Worm (Caenorhabditis elegans): ENCODE data around the gene leo-1.
A peak's percentile ranks its signal among the peaks of the same experiment; 100 is the strongest.

Gene leo-1

DNA sequence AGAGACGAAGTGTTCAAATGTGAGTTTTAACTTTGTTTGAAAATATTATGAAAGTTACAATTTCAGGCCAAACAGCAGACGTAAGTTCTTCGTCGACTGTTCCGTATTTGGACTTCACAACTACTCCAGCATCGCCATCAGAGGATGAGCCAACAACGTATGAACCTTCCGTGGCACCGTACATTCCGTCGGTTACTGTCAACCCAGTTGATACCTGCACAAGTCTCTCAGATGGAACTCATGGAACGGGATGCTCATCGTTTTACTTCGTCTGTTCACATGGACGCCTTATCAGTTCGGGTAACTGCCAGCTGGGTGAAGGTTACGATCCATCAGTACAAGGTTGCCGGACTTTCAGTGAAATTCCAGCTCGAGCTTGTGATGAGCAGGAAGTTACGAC is 46.5 kb upstream of the leo-1 start:
- TF ChIP-seq pbrm-1 (GFP tag; IDR thresholded peaks at IDR 0.05), result 0 out of 2 replicates have a peak, but pooled peaks have one; percentile 9
- TF ChIP-seq B0019.2 (GFP tag; conservative IDR thresholded peaks at IDR 0.05), result no peak
- no peak for TF ChIP-seq Y67H2A.10 (GFP tag; conservative IDR thresholded peaks at IDR 0.05)
- TF ChIP-seq F39B2.1 (GFP tag; IDR thresholded peaks at IDR 0.05), result 0 out of 2 replicates have a peak, but pooled peaks have one; percentile 4
- 0 out of 2 replicates have a peak, but pooled peaks have one; percentile 19 for TF ChIP-seq nfyb-1 (GFP tag; IDR thresholded peaks at IDR 0.05)
- no peak for TF ChIP-seq chd-7 (tag; optimal IDR thresholded peaks at IDR 0.05)
- TF ChIP-seq Y56A3A.18 (GFP tag; IDR thresholded peaks at IDR 0.05), result peak; percentile 9; the same call in 1 of the 2 replicates
- no peak for TF ChIP-seq nhr-120 (GFP tag; IDR thresholded peaks at IDR 0.05)

DNA sequence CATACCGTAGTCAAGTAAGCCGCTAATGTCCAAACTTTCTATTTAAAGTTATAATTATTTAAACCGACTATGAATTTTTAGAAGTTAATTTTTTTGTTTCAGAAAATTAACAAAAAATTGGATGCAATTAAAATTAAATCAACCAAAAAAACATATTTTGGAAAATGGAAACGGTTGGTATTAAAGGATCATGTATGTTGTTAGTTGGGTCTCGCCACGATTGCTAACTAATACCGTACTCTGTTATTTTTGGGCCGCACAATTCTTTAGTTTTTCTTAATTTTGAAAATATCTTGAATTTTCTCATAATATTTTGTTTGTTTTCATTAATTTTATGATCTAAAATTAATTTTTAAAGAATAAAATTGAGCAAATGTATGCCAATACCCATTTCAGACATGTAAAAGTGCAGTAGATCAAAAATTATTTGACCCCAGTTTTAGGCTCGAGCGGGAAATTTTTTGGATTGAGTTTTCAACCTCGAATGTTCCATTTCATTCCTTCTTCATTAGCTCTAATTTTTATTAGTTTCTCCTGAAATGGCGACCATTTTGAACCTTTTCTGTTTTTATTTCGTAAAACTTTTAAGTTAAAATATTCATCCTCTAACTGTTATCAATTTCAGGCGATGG is 43.3 kb upstream of the leo-1 start, which contains the start of gene cbd-1:
cbd-1 (plus strand) TSS at position 626 of the 632 bp plus-strand sequence.
- TF ChIP-seq hsf-1 (GFP tag; IDR thresholded peaks at IDR 0.05), result peak; percentile 98
- TF ChIP-seq F49E8.2 (tag; optimal IDR thresholded peaks at IDR 0.05; ENCODE audit: insufficient read depth), result peak; percentile 24
- peak; percentile 92 for TF ChIP-seq lsl-1 (GFP tag; optimal IDR thresholded peaks at IDR 0.05)
- 0 out of 2 replicates have a peak, but pooled peaks have one; percentile 18 for TF ChIP-seq Y53F4B.3 (GFP tag; IDR thresholded peaks at IDR 0.05)
- TF ChIP-seq efl-1 (GFP tag; optimal IDR thresholded peaks at IDR 0.05), result peak; percentile 96
- TF ChIP-seq Y95B8A.8 (GFP tag; IDR thresholded peaks at IDR 0.05), result 0 out of 2 replicates have a peak, but pooled peaks have one; percentile 57
- TF ChIP-seq tbp1 (GFP tag; optimal IDR thresholded peaks at IDR 0.05), result no peak
- TF ChIP-seq zim-3 (tag; optimal IDR thresholded peaks at IDR 0.05), result no peak
- TF ChIP-seq snpc-4 (GFP tag; optimal IDR thresholded peaks at IDR 0.05), result no peak
- TF ChIP-seq snpc-4 (tag; optimal IDR thresholded peaks at IDR 0.05), result peak in 1 of 4 experiments; percentile 10
- no peak for TF ChIP-seq egrh-3 (GFP tag; IDR thresholded peaks at IDR 0.05)
- TF ChIP-seq lin-26 (GFP tag; IDR thresholded peaks at IDR 0.05), result no peak
- peak; percentile 70; the same call in 1 of the 2 replicates for TF ChIP-seq Y79H2A.3 (GFP tag; conservative IDR thresholded peaks at IDR 0.05)
- TF ChIP-seq dpl-1 (GFP tag; optimal IDR thresholded peaks at IDR 0.05), result peak; percentile 81
- TF ChIP-seq attf-3 (GFP tag; conservative IDR thresholded peaks at IDR 0.05), result no peak
- TF ChIP-seq F33H1.4 (GFP tag; IDR thresholded peaks at IDR 0.05), result peak; percentile 82
- TF ChIP-seq ceh-91 (GFP tag; IDR thresholded peaks at IDR 0.05), result peak; percentile 91
- TF ChIP-seq lin-35 (GFP tag; optimal IDR thresholded peaks at IDR 0.05), result peak in 1 of 3 experiments; percentile 41
- peak; percentile 27; the same call in 1 of the 2 replicates for TF ChIP-seq hmg-1.2 (GFP tag; IDR thresholded peaks at IDR 0.05)
- TF ChIP-seq B0019.2 (GFP tag; conservative IDR thresholded peaks at IDR 0.05), result peak; percentile 26; the same call in 1 of the 2 replicates
- TF ChIP-seq madf-6 (GFP tag; IDR thresholded peaks at IDR 0.05), result peak; percentile 97
- peak; percentile 75 for TF ChIP-seq snpc-3.4 (tag; optimal IDR thresholded peaks at IDR 0.05)
- TF ChIP-seq F57A8.1 (GFP tag; optimal IDR thresholded peaks at IDR 0.05), result no peak
- peak; percentile 83 for TF ChIP-seq D2030.7 (GFP tag; IDR thresholded peaks at IDR 0.05)
- peak; percentile 85 for TF ChIP-seq xnd-1 (tag; optimal IDR thresholded peaks at IDR 0.05)
- peak; percentile 92 for TF ChIP-seq madf-8 (GFP tag; conservative IDR thresholded peaks at IDR 0.05)
- peak; percentile 73 for TF ChIP-seq tlf-1 (GFP tag; optimal IDR thresholded peaks at IDR 0.05)
- 0 out of 2 replicates have a peak, but pooled peaks have one; percentile 76 for TF ChIP-seq madf-3 (GFP tag; IDR thresholded peaks at IDR 0.05)
- peak; percentile 30 for TF ChIP-seq lin-54 (GFP tag; optimal IDR thresholded peaks at IDR 0.05)
- 0 out of 2 replicates have a peak, but pooled peaks have one; percentile 48 for TF ChIP-seq ekl-4 (GFP tag; IDR thresholded peaks at IDR 0.05)

All from whole organism, young adult.